Worm (Caenorhabditis elegans) whole organism, L2 larva: ENCODE results near the gene tkr-2.

Source experiments
- C34F6.9 ChIP-seq: fragments of 150-350 bp; optimal IDR thresholded peaks from 2 replicates; lab custom pipeline; 2014; ENCODE audit warnings: missing biosample characterization, missing genetic modification characterization
- R02D3.7 ChIP-seq: fragments of 150-350 bp; optimal IDR thresholded peaks from 2 replicates; lab custom pipeline; 2014; ENCODE audit warnings: missing biosample characterization, missing genetic modification characterization
- ZK546.5 ChIP-seq: sonication (generic microtip); optimal IDR thresholded peaks from 2 replicates; lab custom pipeline; 2017; ENCODE audit warnings: missing biosample characterization, missing genetic modification characterization
- alr-1 ChIP-seq: fragments of 150-350 bp; optimal IDR thresholded peaks from 2 replicates; lab custom pipeline; 2014; ENCODE audit warnings: missing biosample characterization, missing genetic modification characterization
- ama-1 ChIP-seq: fragments of 150-350 bp; optimal IDR thresholded peaks from 2 replicates; lab custom pipeline; 2018; ENCODE audit warnings: inconsistent platforms
- blmp-1 ChIP-seq: sonication (generic microtip); optimal IDR thresholded peaks from 2 replicates; lab custom pipeline; 2017; ENCODE audit warnings: missing genetic modification characterization, mild to moderate bottlenecking, missing compliant biosample characterization, antibody characterized with exemption, moderate library complexity; ENCODE audit not compliant: insufficient read depth
- ceh-16 ChIP-seq: fragments of 150-350 bp; optimal IDR thresholded peaks from 2 replicates; lab custom pipeline; 2014; ENCODE audit warnings: missing biosample characterization, missing genetic modification characterization
- crh-2 ChIP-seq: sonication (generic microtip); optimal IDR thresholded peaks from 2 replicates; lab custom pipeline; 2017; ENCODE audit warnings: missing biosample characterization, missing genetic modification characterization
- egl-27 ChIP-seq: sonication (generic microtip); optimal IDR thresholded peaks from 3 replicates; lab custom pipeline; 2017; ENCODE audit warnings: missing biosample characterization, missing genetic modification reagents, missing genetic modification characterization
- elt-1 ChIP-seq: fragments of 150-350 bp; optimal IDR thresholded peaks from 2 replicates; lab custom pipeline; 2014; ENCODE audit warnings: missing biosample characterization, missing genetic modification characterization
- elt-3 ChIP-seq: sonication (generic microtip); optimal IDR thresholded peaks from 2 replicates; lab custom pipeline; 2017; ENCODE audit warnings: missing biosample characterization, missing genetic modification characterization
- fos-1 ChIP-seq: fragments of 150-350 bp; optimal IDR thresholded peaks from 2 replicates; lab custom pipeline; 2014; ENCODE audit warnings: missing biosample characterization, missing genetic modification characterization
- gmeb-1 ChIP-seq: fragments of 150-350 bp; optimal IDR thresholded peaks from 2 replicates; lab custom pipeline; 2014; ENCODE audit warnings: missing biosample characterization, missing genetic modification characterization
- lin-13 ChIP-seq: fragments of 150-350 bp; optimal IDR thresholded peaks from 2 replicates; lab custom pipeline; 2014; ENCODE audit warnings: missing biosample characterization, missing genetic modification reagents, missing genetic modification characterization
- lin-39 ChIP-seq: fragments of 150-350 bp; optimal IDR thresholded peaks from 2 replicates; lab custom pipeline; 2014; ENCODE audit warnings: missing biosample characterization, missing genetic modification reagents, missing genetic modification characterization
- mbf-1 ChIP-seq: sonication (generic microtip); optimal IDR thresholded peaks from 2 replicates; lab custom pipeline; 2017; ENCODE audit warnings: missing biosample characterization, missing genetic modification characterization
- mdl-1 ChIP-seq, 2 experiments: fragments of 150-350 bp in 1 of 2; sonication (generic microtip) in 1 of 2; optimal IDR thresholded peaks; 2 replicates each; lab custom pipeline; 2017; ENCODE audit warnings: missing biosample characterization in 2 of 2, missing genetic modification characterization in 2 of 2
- nhr-10 ChIP-seq: sonication (generic microtip); optimal IDR thresholded peaks from 2 replicates; lab custom pipeline; 2017; ENCODE audit warnings: missing biosample characterization, missing genetic modification characterization
- nhr-11 ChIP-seq: fragments of 150-350 bp; optimal IDR thresholded peaks from 2 replicates; lab custom pipeline; 2014; ENCODE audit warnings: missing biosample characterization, missing genetic modification characterization
- nhr-21 ChIP-seq: fragments of 150-350 bp; optimal IDR thresholded peaks from 2 replicates; lab custom pipeline; 2014; ENCODE audit warnings: missing biosample characterization, missing genetic modification characterization
- nhr-25 ChIP-seq: fragments of 150-350 bp; sonication (generic microtip); optimal IDR thresholded peaks from 3 replicates; lab custom pipeline; 2014; ENCODE audit warnings: missing biosample characterization, missing genetic modification characterization
- nhr-6 ChIP-seq: fragments of 150-350 bp; optimal IDR thresholded peaks from 2 replicates; lab custom pipeline; 2014; ENCODE audit warnings: missing biosample characterization, missing genetic modification characterization
- sem-4 ChIP-seq: fragments of 150-350 bp; optimal IDR thresholded peaks from 2 replicates; lab custom pipeline; 2014; ENCODE audit warnings: missing biosample characterization, missing genetic modification reagents, missing genetic modification characterization
- skn-1 ChIP-seq: sonication (generic microtip); optimal IDR thresholded peaks from 2 replicates; lab custom pipeline; 2017; ENCODE audit warnings: missing biosample characterization, missing genetic modification characterization
- sma-3 ChIP-seq: sonication (generic microtip); optimal IDR thresholded peaks from 2 replicates; lab custom pipeline; 2016; ENCODE audit warnings: missing genetic modification reagents, missing genetic modification characterization, missing compliant biosample characterization
- sma-9 ChIP-seq, 2 experiments: fragments of 150-350 bp in 1 of 2; sonication (generic microtip) in 1 of 2; optimal IDR thresholded peaks; 2 replicates each; lab custom pipeline; 2014 to 2016; ENCODE audit warnings: missing genetic modification characterization in 2 of 2, mild to moderate bottlenecking in 1 of 2, missing biosample characterization in 1 of 2, missing compliant biosample characterization in 1 of 2, missing genetic modification reagents in 1 of 2, moderate library complexity in 1 of 2
- snpc-4 ChIP-seq: fragments of 150-350 bp; optimal IDR thresholded peaks from 2 replicates; lab custom pipeline; 2014; ENCODE audit warnings: missing biosample characterization, missing genetic modification characterization
- unc-39 ChIP-seq: fragments of 150-350 bp; optimal IDR thresholded peaks from 2 replicates; lab custom pipeline; 2014; ENCODE audit warnings: missing biosample characterization, missing genetic modification characterization
- unc-55 ChIP-seq: fragments of 150-350 bp; sonication (generic microtip); optimal IDR thresholded peaks from 3 replicates; lab custom pipeline; 2014; ENCODE audit warnings: missing biosample characterization, missing genetic modification reagents, missing genetic modification characterization
- unc-62 ChIP-seq: fragments of 150-350 bp; optimal IDR thresholded peaks from 2 replicates; lab custom pipeline; 2014; ENCODE audit warnings: missing biosample characterization, missing genetic modification reagents, missing genetic modification characterization
- zag-1 ChIP-seq: fragments of 150-350 bp; optimal IDR thresholded peaks from 2 replicates; lab custom pipeline; 2014; ENCODE audit warnings: missing biosample characterization, missing genetic modification characterization
- ztf-11 ChIP-seq: sonication (generic microtip); optimal IDR thresholded peaks from 2 replicates; lab custom pipeline; 2017; ENCODE audit warnings: missing biosample characterization, missing genetic modification characterization

The tkr-2 gene

ce11 chrIV:6221878-6222277, 20.0 kb downstream of the tkr-2 start, which contains the start of gene C49A9.3:
C49A9.3 (plus strand) TSS chrIV:6222089.
- TF ChIP-seq sem-4 (tag; lab: Kevin White, UChicago) (no peak), sma-3 (no peak), R02D3.7 (tag; lab: Kevin White, UChicago) (no peak), fos-1 (tag; lab: Kevin White, UChicago) (peak; percentile 82), lin-13 (no peak), nhr-6 (tag; lab: Kevin White, UChicago) (no peak), zag-1 (tag; lab: Kevin White, UChicago) (no peak), sma-9 (GFP tag; optimal IDR thresholded peaks at IDR 0.05; lab: Kevin White, UChicago) (no peak), sma-9 (tag; optimal IDR thresholded peaks at IDR 0.05; lab: Kevin White, UChicago) (no peak)

- TF ChIP-seq sem-4 (tag; lab: Kevin White, UChicago) (no peak), egl-27 (tag; lab: Kevin White, UChicago) (no peak), elt-3 (tag; lab: Kevin White, UChicago) (no peak), zag-1 (tag; lab: Kevin White, UChicago) (no peak), gmeb-1 (tag; lab: Kevin White, UChicago) (no peak), unc-62 (no peak), unc-55 (GFP tag; lab: Kevin White, UChicago) (no peak), mbf-1 (tag; lab: Kevin White, UChicago) (no peak)
These were observed 23.3 kb downstream of the tkr-2 start, which contains the start of gene C49A9.2 for ce11 chrIV:6225143-6225542. C49A9.2 (plus strand) TSS chrIV:6225443.

- TF ChIP-seq ceh-16 (no peak), fos-1 (tag; lab: Kevin White, UChicago) (peak; percentile 72)
These were observed 26.1 kb downstream of the tkr-2 start, which contains the start of gene C49A9.1 for ce11 chrIV:6227974-6228373. C49A9.1 (plus strand) TSS chrIV:6228190.

ce11 chrIV:6230560-6231073, 28.7 kb downstream of the tkr-2 start, which contains the start of gene F58F9.4:
F58F9.4 (plus strand) TSS chrIV:6231023.
- TF ChIP-seq mbf-1 (tag; lab: Kevin White, UChicago) (no peak), crh-2 (tag; lab: Kevin White, UChicago) (no peak), fos-1 (tag; lab: Kevin White, UChicago) (peak; percentile 93), ztf-11 (no peak), C34F6.9 (tag; lab: Kevin White, UChicago) (no peak), snpc-4 (tag; lab: Kevin White, UChicago) (no peak), nhr-10 (tag; lab: Kevin White, UChicago) (no peak), lin-13 (no peak)

- TF ChIP-seq ama-1 (lab: Kevin White, UChicago) (no peak), crh-2 (tag; lab: Kevin White, UChicago) (peak; percentile 3), snpc-4 (tag; lab: Kevin White, UChicago) (no peak), unc-62 (no peak), elt-1 (no peak), unc-39 (tag; lab: Kevin White, UChicago) (no peak), ztf-11 (no peak), fos-1 (tag; lab: Kevin White, UChicago) (peak; percentile 89), ceh-16 (no peak)
These were observed 31.0 kb downstream of the tkr-2 start, which contains the start of gene F58F9.3 for ce11 chrIV:6232769-6233290. F58F9.3 (plus strand) TSS chrIV:6233240.

ce11 chrIV:6237508-6238227, 35.8 kb downstream of the tkr-2 start, which contains the start of the genes F58F9.6 and F58F9.8:
F58F9.6 (minus strand) TSS chrIV:6237608.
F58F9.8 (plus strand) TSS chrIV:6238177.
- TF ChIP-seq blmp-1 (no peak), nhr-11 (tag; lab: Kevin White, UChicago) (no peak), sma-9 (GFP tag; optimal IDR thresholded peaks at IDR 0.05; lab: Kevin White, UChicago) (no peak), sma-9 (tag; optimal IDR thresholded peaks at IDR 0.05; lab: Kevin White, UChicago) (no peak), mdl-1 (tag; optimal IDR thresholded peaks at IDR 0.05; lab: Kevin White, UChicago) (no peak), nhr-10 (tag; lab: Kevin White, UChicago) (no peak), skn-1 (tag; lab: Kevin White, UChicago) (no peak), nhr-21 (tag; lab: Kevin White, UChicago) (no peak), lin-39 (tag; lab: Kevin White, UChicago) (no peak), C34F6.9 (tag; lab: Kevin White, UChicago) (no peak), ZK546.5 (tag; lab: Kevin White, UChicago) (no peak), mbf-1 (tag; lab: Kevin White, UChicago) (no peak), gmeb-1 (tag; lab: Kevin White, UChicago) (no peak), nhr-25 (no peak), ztf-11 (no peak), alr-1 (no peak)
